Worm (Caenorhabditis elegans): ENCODE results near the gene map-1.

DNA sequence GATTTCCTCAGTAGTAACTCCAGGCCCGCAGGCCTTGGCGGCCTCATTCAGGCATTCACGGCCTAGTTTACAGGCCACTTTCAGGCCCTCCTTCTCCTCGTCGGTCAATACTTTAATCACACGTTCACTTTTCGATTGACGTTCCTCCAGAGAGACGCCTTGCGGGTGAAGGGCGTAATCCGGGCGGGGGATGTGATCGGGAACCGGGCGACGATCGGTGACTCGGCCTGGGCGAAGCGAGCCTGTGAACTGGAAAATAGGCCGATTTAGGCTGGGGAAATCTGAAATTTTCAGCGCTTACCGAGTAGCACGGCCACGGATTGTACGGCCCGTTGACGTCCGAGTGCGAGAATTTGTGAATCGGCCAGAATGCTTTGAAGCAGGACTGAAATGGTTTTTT lies 405 bp downstream of the map-1 start:
- no peak for TF ChIP-seq nfya-1 (tag; optimal IDR thresholded peaks at IDR 0.05; ENCODE audit: insufficient read depth)
- TF ChIP-seq nhr-12 (tag; optimal IDR thresholded peaks at IDR 0.05), result no peak
- no peak for TF ChIP-seq elt-3 (tag; optimal IDR thresholded peaks at IDR 0.05)
- no peak for TF ChIP-seq lin-15B (tag; optimal IDR thresholded peaks at IDR 0.05)
- no peak for TF ChIP-seq elt-1 (tag; optimal IDR thresholded peaks at IDR 0.05)
